Worm (Caenorhabditis elegans): Measurements from ENCODE around the gene psr-1.

The psr-1 gene

DNA sequence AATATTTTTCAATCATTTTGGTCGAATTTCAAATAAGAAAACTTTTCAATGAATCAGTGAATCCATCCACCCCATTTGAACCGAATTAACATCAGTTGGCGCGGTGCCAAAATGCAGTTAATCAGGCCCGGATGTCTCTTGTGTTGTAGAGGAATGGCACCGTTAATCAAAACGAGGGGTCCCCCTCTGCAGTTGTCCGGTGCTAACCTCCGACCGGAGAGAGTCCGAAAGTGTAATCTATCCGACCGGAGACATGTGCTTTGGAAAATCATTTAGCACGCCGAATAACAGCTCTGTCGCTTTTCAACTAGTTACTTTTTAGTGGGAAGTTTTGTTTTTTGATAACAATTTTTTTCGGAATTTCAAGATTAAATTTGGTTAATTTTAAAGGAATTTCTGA is 7.8 kb upstream of the psr-1 start (continued):
- TF ChIP-seq let-607 (tag; optimal IDR thresholded peaks at IDR 0.05) (no peak), gei-17 (GFP tag; optimal IDR thresholded peaks at IDR 0.05) (no peak), B0035.1 (tag; optimal IDR thresholded peaks at IDR 0.05) (no peak)

DNA sequence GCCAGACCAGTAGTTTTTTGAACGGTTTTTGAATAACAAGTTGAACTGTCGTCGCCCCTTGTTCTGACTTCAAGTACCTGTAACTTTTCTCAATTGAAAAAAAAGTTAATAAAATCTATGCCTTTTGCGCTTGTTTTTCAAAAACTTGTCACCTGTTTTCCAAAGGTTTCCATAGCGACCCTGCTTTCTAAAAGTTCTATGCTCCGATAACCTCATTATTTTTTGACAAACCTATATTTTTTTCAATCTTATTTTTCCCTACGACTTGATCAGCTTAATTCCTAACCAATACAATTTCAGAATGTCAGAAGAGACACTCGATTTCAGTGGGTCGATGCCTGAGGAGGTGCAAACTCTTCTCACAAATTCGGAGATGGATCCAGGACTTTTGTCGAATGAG is 5.7 kb upstream of the psr-1 start, which contains the start of gene F29B9.8:
TSS of gene F29B9.8 (plus strand) at position 301 of the 400 bp plus-strand sequence.
- TF ChIP-seq snpc-4 (GFP tag; optimal IDR thresholded peaks at IDR 0.05): no peak
- TF ChIP-seq snpc-4 (tag; optimal IDR thresholded peaks at IDR 0.05): no peak
- no peak for TF ChIP-seq F52B5.7 (tag; optimal IDR thresholded peaks at IDR 0.05)
- no peak for TF ChIP-seq sdz-38 (tag; optimal IDR thresholded peaks at IDR 0.05)
- no peak for TF ChIP-seq lin-40 (tag; optimal IDR thresholded peaks at IDR 0.05)
- no peak for TF ChIP-seq bed-2 (GFP tag; IDR thresholded peaks at IDR 0.05)
- no peak for TF ChIP-seq F22D6.2 (tag; optimal IDR thresholded peaks at IDR 0.05)
- no peak for TF ChIP-seq cebp-2 (GFP tag; IDR thresholded peaks at IDR 0.05)
- TF ChIP-seq T07F8.4 (tag; optimal IDR thresholded peaks at IDR 0.05): no peak
- TF ChIP-seq hmg-1.2 (GFP tag; IDR thresholded peaks at IDR 0.05): no peak
- no peak for TF ChIP-seq mcd-1 (GFP tag; IDR thresholded peaks at IDR 0.05)
- TF ChIP-seq F57C9.4 (tag; optimal IDR thresholded peaks at IDR 0.05): no peak
- TF ChIP-seq F39B2.1 (GFP tag; IDR thresholded peaks at IDR 0.05): no peak

DNA sequence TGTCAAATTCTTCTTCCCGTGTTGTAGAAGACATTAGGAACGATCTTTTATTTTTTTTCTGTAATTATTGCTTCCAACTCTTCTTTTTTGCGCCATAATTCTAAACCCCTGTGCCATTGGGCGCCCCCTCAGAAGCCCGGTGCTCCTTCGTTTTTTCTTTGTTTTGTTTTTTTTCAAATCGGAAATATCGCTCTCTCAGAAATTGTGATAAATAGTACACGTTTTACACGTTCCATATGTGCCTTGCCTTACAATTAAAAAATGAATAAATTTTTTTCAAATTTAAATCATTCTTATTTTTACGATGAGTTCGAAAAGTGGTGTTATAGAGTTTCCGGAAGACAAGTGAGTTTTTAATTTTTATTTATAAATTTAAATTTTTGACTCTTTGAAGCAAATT is 3.6 kb upstream of the psr-1 start, which contains the start of gene F29B9.7:
TSS of gene F29B9.7 (plus strand) at position 301 of the 400 bp plus-strand sequence.
- TF ChIP-seq bed-2 (GFP tag; IDR thresholded peaks at IDR 0.05): no peak
- no peak for TF ChIP-seq sea-2 (GFP tag; IDR thresholded peaks at IDR 0.05)
- no peak for TF ChIP-seq zfh-2 (GFP tag; conservative IDR thresholded peaks at IDR 0.05)
- no peak for TF ChIP-seq lag-1 (GFP tag; IDR thresholded peaks at IDR 0.05)
- TF ChIP-seq ceh-100 (GFP tag; IDR thresholded peaks at IDR 0.05): no peak
- no peak for TF ChIP-seq lsl-1 (GFP tag; optimal IDR thresholded peaks at IDR 0.05)
- TF ChIP-seq Y95B8A.8 (GFP tag; IDR thresholded peaks at IDR 0.05): no peak
- TF ChIP-seq gei-17 (GFP tag; optimal IDR thresholded peaks at IDR 0.05): no peak
- no peak for TF ChIP-seq Y56A3A.18 (GFP tag; IDR thresholded peaks at IDR 0.05)
- no peak for TF ChIP-seq somi-1 (GFP tag; optimal IDR thresholded peaks at IDR 0.05)
- TF ChIP-seq ZK185.1 (tag; optimal IDR thresholded peaks at IDR 0.05; ENCODE audit: poor library complexity, severe bottlenecking): no peak
- no peak for TF ChIP-seq lir-1 (GFP tag; conservative IDR thresholded peaks at IDR 0.05)
- no peak for TF ChIP-seq B0261.1 (tag; optimal IDR thresholded peaks at IDR 0.05)
- TF ChIP-seq D2030.7 (GFP tag; IDR thresholded peaks at IDR 0.05): no peak
- TF ChIP-seq xnd-1 (tag; optimal IDR thresholded peaks at IDR 0.05): no peak
- no peak for TF ChIP-seq snpc-3.4 (tag; optimal IDR thresholded peaks at IDR 0.05)
- no peak for TF ChIP-seq dox-1 (GFP tag; IDR thresholded peaks at IDR 0.05)
- no peak for TF ChIP-seq hrde-1 (tag; optimal IDR thresholded peaks at IDR 0.05; ENCODE audit: borderline replicate concordance)

DNA sequence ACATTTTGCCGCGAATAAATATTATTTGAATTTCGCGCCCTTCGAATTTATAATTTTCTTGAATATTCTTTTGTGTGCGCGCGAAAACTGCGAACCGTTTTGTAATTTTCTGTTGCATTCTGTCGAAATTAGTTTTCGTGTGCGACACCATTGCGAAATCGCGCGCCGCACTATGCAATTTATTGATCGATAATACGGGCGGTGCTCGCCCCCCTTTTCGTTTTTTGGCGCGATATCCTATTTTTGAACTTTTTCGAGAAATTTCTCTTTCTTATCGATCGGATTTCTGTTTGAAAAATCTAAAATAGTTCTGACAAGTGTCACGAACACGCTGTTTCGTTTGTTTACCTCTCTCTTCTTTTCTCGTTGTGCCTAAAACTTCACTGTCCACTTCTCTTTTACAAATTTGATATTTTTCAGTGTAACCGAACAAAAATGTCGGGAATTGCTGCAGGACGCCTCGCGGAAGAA is 2.4 kb upstream of the psr-1 start, which contains the start of gene ubc-9:
TSS of gene ubc-9 (plus strand) at position 421 of the 471 bp plus-strand sequence.
- TF ChIP-seq ztf-6 (GFP tag; IDR thresholded peaks at IDR 0.05) (no peak), cebp-1 (GFP tag; IDR thresholded peaks at IDR 0.05) (peak; percentile 92), cebp-1 (tag; optimal IDR thresholded peaks at IDR 0.05) (peak; percentile 99), unc-62 (GFP tag; optimal IDR thresholded peaks at IDR 0.05) (no peak), pbrm-1 (GFP tag; IDR thresholded peaks at IDR 0.05) (peak; percentile 87), zim-3 (tag; optimal IDR thresholded peaks at IDR 0.05) (no peak), gei-17 (GFP tag; optimal IDR thresholded peaks at IDR 0.05) (no peak), ztf-3 (GFP tag; optimal IDR thresholded peaks at IDR 0.05) (no peak), rec-8 (tag; optimal IDR thresholded peaks at IDR 0.05) (no peak), ztf-26 (tag; optimal IDR thresholded peaks at IDR 0.05) (peak; percentile 17), F10E7.11 (tag; optimal IDR thresholded peaks at IDR 0.05) (no peak), efl-1 (GFP tag; optimal IDR thresholded peaks at IDR 0.05) (peak; percentile 93), Y53F4B.3 (GFP tag; IDR thresholded peaks at IDR 0.05) (no peak), sea-2 (GFP tag; IDR thresholded peaks at IDR 0.05) (no peak), snpc-3.4 (tag; optimal IDR thresholded peaks at IDR 0.05) (peak; percentile 79), lin-26 (GFP tag; IDR thresholded peaks at IDR 0.05) (peak; percentile 77)
